Fruit fly (Drosophila melanogaster) whole organism: Measurements from ENCODE around the gene TTLL4B.

ENCODE experiments used
- EcR ChIP-seq, 2 experiments: fragments of >200 bp; optimal IDR thresholded peaks; 2 replicates each; lab custom pipeline; 2017; ENCODE audit warnings: missing biosample characterization in 2 of 2, missing genetic modification characterization in 2 of 2, missing genetic modification reagents in 2 of 2
- pan ChIP-seq: fragments of >200 bp; optimal IDR thresholded peaks from 2 replicates; lab custom pipeline; 2017
- psq ChIP-seq: fragments of >200 bp; optimal IDR thresholded peaks from 2 replicates; lab custom pipeline; 2017
- usp ChIP-seq: fragments of >200 bp; optimal IDR thresholded peaks from 2 replicates; lab custom pipeline; 2017; ENCODE audit warnings: missing biosample characterization, missing genetic modification characterization, mixed read lengths

dm6 chr2L:3844898-3845713 is 17.4 kb upstream of the TTLL4B start:
- TF ChIP-seq psq (lab: Kevin White, UChicago) (no peak), EcR (GFP tag; optimal IDR thresholded peaks at IDR 0.05; lab: Kevin White, UChicago) (no peak), pan (no peak), usp (GFP tag; lab: Kevin White, UChicago) (no peak)
